Worm (Caenorhabditis elegans) whole organism, L1 larva: ENCODE measurements around the gene dph-2.
A peak's percentile ranks its signal among the peaks of the same experiment; 100 is the strongest.

ENCODE experiments used
- C04F5.9 ChIP-seq: sonication (generic microtip); optimal IDR thresholded peaks from 2 replicates; lab custom pipeline; 2016; ENCODE audit warnings: missing genetic modification characterization, missing compliant biosample characterization
- Y116A8C.19 ChIP-seq: sonication (generic microtip); optimal IDR thresholded peaks from 2 replicates; lab custom pipeline; 2016; ENCODE audit warnings: missing compliant biosample characterization, missing genetic modification characterization, borderline replicate concordance
- blmp-1 ChIP-seq: fragments of 150-350 bp; optimal IDR thresholded peaks from 2 replicates; lab custom pipeline; 2014; ENCODE audit warnings: missing biosample characterization, missing genetic modification characterization
- ces-1 ChIP-seq: fragments of 150-350 bp; optimal IDR thresholded peaks from 2 replicates; lab custom pipeline; 2014; ENCODE audit warnings: missing biosample characterization, missing genetic modification reagents, missing genetic modification characterization
- efl-1 ChIP-seq, 4 experiments: fragments of 150-350 bp; optimal IDR thresholded peaks in 3 of 4; peaks in 1 of 4; 1 replicate in 1 of 4; 2 replicates in 3 of 4; lab custom pipeline; 2014; ENCODE audit warnings: missing biosample characterization in 2 of 4, missing genetic modification characterization in 2 of 4, missing genetic modification reagents in 2 of 4
- efl-3 ChIP-seq: fragments of 200-800 bp; sonication (Bioruptor generic); optimal IDR thresholded peaks from 2 replicates; lab custom pipeline; 2018; ENCODE audit warnings: mild to moderate bottlenecking, missing genetic modification characterization, missing compliant biosample characterization
- elt-3 ChIP-seq, 6 experiments: fragments of 150-350 bp in 1 of 6; sonication (generic microtip); optimal IDR thresholded peaks; 2 replicates each; lab custom pipeline; 2017 to 2018; ENCODE audit warnings: missing biosample characterization in 6 of 6, missing genetic modification characterization in 6 of 6, inconsistent platforms in 1 of 6
- fkh-10 ChIP-seq: sonication (generic microtip); optimal IDR thresholded peaks from 2 replicates; lab custom pipeline; 2017; ENCODE audit warnings: missing biosample characterization, missing genetic modification reagents, missing genetic modification characterization
- fkh-4 ChIP-seq: sonication (generic microtip); optimal IDR thresholded peaks from 2 replicates; lab custom pipeline; 2016; ENCODE audit warnings: missing compliant biosample characterization, missing genetic modification characterization, borderline replicate concordance
- fkh-8 ChIP-seq: sonication (generic microtip); optimal IDR thresholded peaks from 2 replicates; lab custom pipeline; 2016; ENCODE audit warnings: mild to moderate bottlenecking, missing genetic modification characterization, missing compliant biosample characterization
- fos-1 ChIP-seq: fragments of 150-350 bp; optimal IDR thresholded peaks from 2 replicates; lab custom pipeline; 2014; ENCODE audit warnings: missing biosample characterization, missing genetic modification characterization
- hlh-17 ChIP-seq: fragments of 200-800 bp; sonication (Bioruptor generic); optimal IDR thresholded peaks from 2 replicates; lab custom pipeline; 2018; ENCODE audit warnings: missing genetic modification characterization, mild to moderate bottlenecking, missing compliant biosample characterization, moderate library complexity, borderline replicate concordance
- irx-1 ChIP-seq: sonication (generic microtip); optimal IDR thresholded peaks from 2 replicates; lab custom pipeline; 2016; ENCODE audit warnings: missing genetic modification characterization, missing compliant biosample characterization
- isw-1 ChIP-seq: fragments of 200-800 bp; sonication (Bioruptor generic); IDR thresholded peaks from 2 replicates; pipeline ENCODE4 v1.3.6; 2022; ENCODE audit warnings: missing genetic modification characterization, missing compliant biosample characterization
- jun-1 ChIP-seq: fragments of 150-350 bp; optimal IDR thresholded peaks from 2 replicates; lab custom pipeline; 2014; ENCODE audit warnings: missing biosample characterization, missing genetic modification reagents, missing genetic modification characterization
- lin-14 ChIP-seq: fragments of 200-800 bp; sonication (Bioruptor generic); optimal IDR thresholded peaks from 2 replicates; lab custom pipeline; 2018; ENCODE audit warnings: mild to moderate bottlenecking, missing genetic modification characterization, moderate library complexity, missing compliant biosample characterization
- lin-15B ChIP-seq: fragments of 150-350 bp; sonication (generic microtip); optimal IDR thresholded peaks from 3 replicates; lab custom pipeline; 2014; ENCODE audit warnings: missing biosample characterization, missing genetic modification characterization
- lin-35 ChIP-seq, 2 experiments: fragments of 150-350 bp; optimal IDR thresholded peaks; 2 replicates each; lab custom pipeline; 2014; ENCODE audit warnings: missing biosample characterization in 2 of 2, missing genetic modification characterization in 2 of 2, missing genetic modification reagents in 2 of 2
- lin-39 ChIP-seq: fragments of 150-350 bp; optimal IDR thresholded peaks from 2 replicates; lab custom pipeline; 2014; ENCODE audit warnings: missing biosample characterization, missing genetic modification reagents, missing genetic modification characterization
- lsy-2 ChIP-seq, 2 experiments: fragments of 150-350 bp; optimal IDR thresholded peaks; 2 replicates each; lab custom pipeline; 2014; ENCODE audit warnings: missing biosample characterization in 2 of 2, missing genetic modification characterization in 2 of 2
- mab-9 ChIP-seq: fragments of 200-800 bp; sonication (Bioruptor generic); IDR thresholded peaks from 2 replicates; pipeline ENCODE4 v1.3.6; 2022; ENCODE audit warnings: missing genetic modification reagents, missing genetic modification characterization, missing compliant biosample characterization
- mep-1 ChIP-seq: fragments of 150-350 bp; optimal IDR thresholded peaks from 2 replicates; lab custom pipeline; 2014; ENCODE audit warnings: missing biosample characterization, missing genetic modification characterization
- nhr-19 ChIP-seq: fragments of 200-800 bp; sonication (Bioruptor generic); conservative IDR thresholded peaks from 2 replicates; pipeline ENCODE4 v1.3.6; 2022; ENCODE audit warnings: missing genetic modification characterization, missing compliant biosample characterization
- nhr-20 ChIP-seq: sonication (generic microtip); optimal IDR thresholded peaks from 2 replicates; lab custom pipeline; 2016; ENCODE audit warnings: mild to moderate bottlenecking, missing genetic modification characterization, missing compliant biosample characterization
- nhr-84 ChIP-seq: sonication (generic microtip); optimal IDR thresholded peaks from 2 replicates; lab custom pipeline; 2017; ENCODE audit warnings: missing biosample characterization, missing genetic modification characterization
- nhr-85 ChIP-seq: sonication (generic microtip); peaks from one replicate; lab custom pipeline; 2016; ENCODE audit warnings: missing genetic modification characterization, inconsistent platforms, missing compliant biosample characterization
- snpc-4 ChIP-seq: fragments of 150-350 bp; optimal IDR thresholded peaks from 2 replicates; lab custom pipeline; 2014; ENCODE audit warnings: missing biosample characterization, missing genetic modification characterization
- snu-23 ChIP-seq: sonication (generic microtip); optimal IDR thresholded peaks from 2 replicates; lab custom pipeline; 2016; ENCODE audit warnings: missing genetic modification characterization, missing compliant biosample characterization
- sox-4 ChIP-seq: sonication (generic microtip); optimal IDR thresholded peaks from 2 replicates; lab custom pipeline; 2016; ENCODE audit warnings: missing genetic modification characterization, missing compliant biosample characterization
- tbx-2 ChIP-seq: sonication (generic microtip); optimal IDR thresholded peaks from 2 replicates; lab custom pipeline; 2016; ENCODE audit warnings: missing genetic modification characterization, missing compliant biosample characterization
- unc-86 ChIP-seq: sonication (generic microtip); optimal IDR thresholded peaks from 2 replicates; lab custom pipeline; 2016; ENCODE audit warnings: missing genetic modification characterization, missing compliant biosample characterization
- vab-15 ChIP-seq: sonication (generic microtip); optimal IDR thresholded peaks from 2 replicates; lab custom pipeline; 2017; ENCODE audit warnings: missing genotype, mild to moderate bottlenecking, missing genetic modification characterization, missing compliant biosample characterization
- zag-1 ChIP-seq: fragments of 150-350 bp; optimal IDR thresholded peaks from 2 replicates; lab custom pipeline; 2014; ENCODE audit warnings: missing biosample characterization, missing genetic modification characterization
- ztf-11 ChIP-seq, 2 experiments: sonication (generic microtip); optimal IDR thresholded peaks; 2 replicates each; lab custom pipeline; 2016 to 2017; ENCODE audit warnings: missing genetic modification characterization in 2 of 2, missing biosample characterization in 1 of 2, missing compliant biosample characterization in 1 of 2

Gene dph-2

DNA sequence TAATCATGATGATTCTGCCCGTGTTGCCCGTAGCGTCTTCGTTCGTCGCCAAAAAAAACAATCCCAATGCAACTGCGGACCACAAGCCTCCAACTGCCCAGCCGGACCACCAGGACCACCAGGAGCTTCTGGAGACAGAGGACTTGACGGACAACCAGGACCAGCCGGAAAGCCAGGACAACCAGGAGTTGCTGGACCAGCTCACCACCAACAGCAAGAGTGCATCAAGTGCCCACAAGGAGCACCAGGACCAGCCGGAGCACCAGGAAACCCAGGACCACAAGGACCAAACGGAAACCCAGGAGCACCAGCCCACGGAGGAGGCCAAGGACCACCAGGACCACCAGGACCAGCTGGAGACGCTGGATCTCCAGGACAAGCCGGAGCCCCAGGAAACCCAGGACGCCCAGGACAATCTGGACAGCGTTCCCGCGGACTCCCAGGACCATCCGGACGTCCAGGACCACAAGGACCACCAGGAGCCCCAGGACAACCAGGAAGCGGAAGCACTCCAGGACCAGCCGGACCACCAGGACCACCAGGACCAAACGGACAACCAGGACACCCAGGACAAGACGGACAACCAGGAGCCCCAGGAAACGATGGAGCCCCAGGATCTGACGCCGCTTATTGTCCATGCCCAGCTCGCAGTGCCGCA, 6.5 kb downstream of the dph-2 start:
- TF ChIP-seq nhr-84 (tag; lab: Kevin White, UChicago) (no peak), efl-1 (optimal IDR thresholded peaks at IDR 0.05; lab: Kevin White, UChicago) (no peak), efl-1 (GFP tag; optimal IDR thresholded peaks at IDR 0.05 in 1 of 2; lab: Kevin White, UChicago) (no peak), snu-23 (GFP tag; lab: Kevin White, UChicago) (no peak), fos-1 (tag; lab: Kevin White, UChicago) (no peak), lin-39 (tag; lab: Kevin White, UChicago) (no peak), irx-1 (tag; lab: Kevin White, UChicago) (no peak)
- TF ChIP-seq, all 84 proteins: peak for 0

- no peak for TF ChIP-seq jun-1 (tag; lab: Kevin White, UChicago)
- no peak for TF ChIP-seq nhr-19 (GFP tag; lab: Robert Waterston, UW)
- TF ChIP-seq fos-1 (tag; lab: Kevin White, UChicago), result no peak
- no peak for TF ChIP-seq efl-1 (optimal IDR thresholded peaks at IDR 0.05; lab: Kevin White, UChicago)
- TF ChIP-seq efl-1 (GFP tag; optimal IDR thresholded peaks at IDR 0.05 in 1 of 2; lab: Kevin White, UChicago), result peak in 1 of 2 experiments; percentile 69
Observed at ce11 chrII:10706901-10707300, 7.2 kb downstream of the dph-2 start, which contains the start of gene col-80. Gene col-80, plus strand, starts transcription at chrII:10707201.

DNA sequence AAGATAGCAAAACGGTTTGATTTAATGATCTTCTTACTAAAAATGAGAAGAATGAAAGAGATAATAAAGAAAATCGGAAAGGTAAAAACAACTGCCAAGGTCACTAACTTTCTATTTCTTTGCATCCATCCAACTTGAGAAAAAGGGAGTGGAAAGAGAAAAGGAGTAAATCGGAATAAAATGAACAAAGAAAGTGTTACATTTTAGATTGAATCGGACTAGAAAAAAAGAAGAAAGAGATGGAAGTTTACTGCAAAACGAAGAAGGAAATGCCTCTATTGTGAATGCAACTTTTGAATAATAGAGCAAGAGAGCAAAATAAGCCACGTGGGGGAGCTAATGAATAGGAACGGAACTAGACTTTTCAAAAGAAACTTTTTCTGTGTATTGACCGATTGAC, 8.1 kb downstream of the dph-2 start:
- TF ChIP-seq lin-39 (tag; lab: Kevin White, UChicago) (no peak), ztf-11 (tag; optimal IDR thresholded peaks at IDR 0.05; lab: Kevin White, UChicago) (no peak), nhr-85 (tag; lab: Kevin White, UChicago) (peak; percentile 47), jun-1 (tag; lab: Kevin White, UChicago) (no peak), fkh-8 (tag; lab: Kevin White, UChicago) (no peak), C04F5.9 (no peak), fos-1 (tag; lab: Kevin White, UChicago) (no peak), lin-35 (GFP tag; optimal IDR thresholded peaks at IDR 0.05; lab: Kevin White, UChicago) (no peak), nhr-20 (tag; lab: Kevin White, UChicago) (peak; percentile 17), unc-86 (tag; lab: Kevin White, UChicago) (no peak), fkh-10 (GFP tag; lab: Kevin White, UChicago) (peak; percentile 73), efl-3 (GFP tag; lab: Kevin White, UChicago) (no peak), Y116A8C.19 (no peak), zag-1 (tag; lab: Kevin White, UChicago) (no peak), vab-15 (no peak), snpc-4 (no peak), ces-1 (GFP tag; lab: Kevin White, UChicago) (no peak), blmp-1 (tag; lab: Kevin White, UChicago) (peak; percentile 97), elt-3 (tag; optimal IDR thresholded peaks at IDR 0.05; lab: Kevin White, UChicago) (peak in 2 of 6 experiments; percentile 17 to 26), lin-15B (tag; lab: Kevin White, UChicago) (no peak), mep-1 (tag; lab: Kevin White, UChicago) (no peak), mab-9 (GFP tag; lab: Robert Waterston, UW) (no peak), lsy-2 (tag; optimal IDR thresholded peaks at IDR 0.05; lab: Kevin White, UChicago) (peak in 1 of 2 experiments; percentile 8), lin-14 (GFP tag; lab: Kevin White, UChicago) (peak; percentile 70), tbx-2 (tag; lab: Kevin White, UChicago) (no peak), hlh-17 (GFP tag; lab: Kevin White, UChicago) (no peak), irx-1 (tag; lab: Kevin White, UChicago) (peak; percentile 6)
- TF ChIP-seq, all 84 proteins: peak for 8

- no peak for TF ChIP-seq sox-4
- peak; percentile 0 for TF ChIP-seq nhr-85 (tag; lab: Kevin White, UChicago)
- TF ChIP-seq fkh-4 (tag; lab: Kevin White, UChicago), result no peak
- TF ChIP-seq isw-1 (GFP tag; lab: Robert Waterston, UW), result no peak
Observed at ce11 chrII:10705347-10705996, 8.6 kb downstream of the dph-2 start.
